Worm (Caenorhabditis elegans) whole organism, late embryonic: ENCODE measurements around the gene C28D4.10.

ENCODE experiments used
- K09A11.1 ChIP-seq: sonication (generic microtip); optimal IDR thresholded peaks from 2 replicates; lab custom pipeline; 2017; ENCODE audit warnings: antibody characterized with exemption, mild to moderate bottlenecking, missing genetic modification characterization, missing compliant biosample characterization; ENCODE audit not compliant: insufficient read depth
- T23F11.4 ChIP-seq: fragments of 200-800 bp; sonication (Bioruptor generic); optimal IDR thresholded peaks from 2 replicates; lab custom pipeline; 2018; ENCODE audit warnings: mild to moderate bottlenecking, missing genetic modification characterization, missing compliant biosample characterization
- ahr-1 ChIP-seq: sonication (generic microtip); optimal IDR thresholded peaks from 2 replicates; lab custom pipeline; 2016; ENCODE audit warnings: missing genetic modification characterization, missing compliant biosample characterization
- ama-1 ChIP-seq: fragments of 150-350 bp; optimal IDR thresholded peaks from 2 replicates; lab custom pipeline; 2014
- ceh-14 ChIP-seq: sonication (generic microtip); optimal IDR thresholded peaks from 2 replicates; lab custom pipeline; 2016; ENCODE audit warnings: missing genotype, missing genetic modification characterization, missing compliant biosample characterization
- ceh-19 ChIP-seq: fragments of 200-800 bp; sonication (Bioruptor generic); optimal IDR thresholded peaks from 2 replicates; lab custom pipeline; 2018; ENCODE audit warnings: mild to moderate bottlenecking, missing genetic modification characterization, missing compliant biosample characterization
- ceh-2 ChIP-seq: sonication (generic microtip); optimal IDR thresholded peaks from 2 replicates; lab custom pipeline; 2016; ENCODE audit warnings: missing genotype, missing genetic modification characterization, missing compliant biosample characterization
- ceh-24 ChIP-seq: sonication (generic microtip); optimal IDR thresholded peaks from 2 replicates; lab custom pipeline; 2016; ENCODE audit warnings: mild to moderate bottlenecking, missing genetic modification characterization, missing compliant biosample characterization
- ceh-31 ChIP-seq: sonication (generic microtip); optimal IDR thresholded peaks from 2 replicates; lab custom pipeline; 2016; ENCODE audit warnings: missing genetic modification characterization, missing compliant biosample characterization
- ceh-45 ChIP-seq: fragments of 200-800 bp; sonication (Bioruptor generic); IDR thresholded peaks from 2 replicates; pipeline ENCODE4 v1.3.6; 2022; ENCODE audit warnings: missing genetic modification reagents, missing genetic modification characterization, missing compliant biosample characterization
- ceh-6 ChIP-seq: fragments of 200-800 bp; sonication (Bioruptor generic); optimal IDR thresholded peaks from 2 replicates; lab custom pipeline; 2018; ENCODE audit warnings: mild to moderate bottlenecking, missing genetic modification characterization, missing compliant biosample characterization
- ceh-9 ChIP-seq: sonication (generic microtip); optimal IDR thresholded peaks from 2 replicates; lab custom pipeline; 2016; ENCODE audit warnings: mild to moderate bottlenecking, missing genetic modification characterization, inconsistent platforms, missing compliant biosample characterization
- che-1 ChIP-seq: sonication (generic microtip); optimal IDR thresholded peaks from 2 replicates; lab custom pipeline; 2016; ENCODE audit warnings: mild to moderate bottlenecking, missing genetic modification characterization, missing compliant biosample characterization
- elt-2 ChIP-seq: sonication (generic microtip); optimal IDR thresholded peaks from 2 replicates; lab custom pipeline; 2016; ENCODE audit warnings: missing genetic modification reagents, missing genetic modification characterization, missing compliant biosample characterization
- elt-4 ChIP-seq: sonication (generic microtip); optimal IDR thresholded peaks from 2 replicates; lab custom pipeline; 2016; ENCODE audit warnings: missing genetic modification characterization, missing compliant biosample characterization
- ets-4 ChIP-seq: sonication (generic microtip); optimal IDR thresholded peaks from 2 replicates; lab custom pipeline; 2016; ENCODE audit warnings: missing genetic modification characterization, missing compliant biosample characterization
- fkh-10 ChIP-seq: fragments of 150-350 bp; optimal IDR thresholded peaks from 2 replicates; lab custom pipeline; 2014; ENCODE audit warnings: missing biosample characterization, missing genetic modification reagents, missing genetic modification characterization
- fkh-6 ChIP-seq: sonication (generic microtip); optimal IDR thresholded peaks from 2 replicates; lab custom pipeline; 2016; ENCODE audit warnings: missing genetic modification characterization, missing compliant biosample characterization
- gmeb-2 ChIP-seq: sonication (generic microtip); optimal IDR thresholded peaks from 2 replicates; lab custom pipeline; 2016; ENCODE audit warnings: missing genetic modification characterization, inconsistent platforms, missing compliant biosample characterization
- hlh-15 ChIP-seq: sonication (generic microtip); optimal IDR thresholded peaks from 2 replicates; lab custom pipeline; 2016; ENCODE audit warnings: missing genetic modification characterization, missing compliant biosample characterization
- hlh-30 ChIP-seq: sonication (generic microtip); optimal IDR thresholded peaks from 2 replicates; lab custom pipeline; 2017; ENCODE audit warnings: antibody characterized with exemption, missing genetic modification characterization, missing compliant biosample characterization; ENCODE audit not compliant: insufficient read depth
- hlh-6 ChIP-seq: sonication (generic microtip); optimal IDR thresholded peaks from 2 replicates; lab custom pipeline; 2016; ENCODE audit warnings: missing genotype, missing genetic modification characterization, missing compliant biosample characterization
- lim-6 ChIP-seq: sonication (generic microtip); optimal IDR thresholded peaks from 2 replicates; lab custom pipeline; 2016; ENCODE audit warnings: missing genetic modification characterization, missing compliant biosample characterization
- madf-2 ChIP-seq: sonication (generic microtip); optimal IDR thresholded peaks from 2 replicates; lab custom pipeline; 2017; ENCODE audit warnings: missing genetic modification characterization, missing compliant biosample characterization
- mec-3 ChIP-seq: sonication (generic microtip); optimal IDR thresholded peaks from 2 replicates; lab custom pipeline; 2016; ENCODE audit warnings: borderline replicate concordance, missing genetic modification characterization, missing compliant biosample characterization
- nfya-1 ChIP-seq: sonication (generic microtip); optimal IDR thresholded peaks from 2 replicates; lab custom pipeline; 2017; ENCODE audit warnings: missing genetic modification characterization, mild to moderate bottlenecking, missing compliant biosample characterization, antibody characterized with exemption, moderate library complexity
- nhr-11 ChIP-seq: fragments of 150-350 bp; optimal IDR thresholded peaks from 2 replicates; lab custom pipeline; 2014; ENCODE audit warnings: missing biosample characterization, missing genetic modification characterization
- pat-9 ChIP-seq: fragments of 200-800 bp; sonication (Bioruptor generic); optimal IDR thresholded peaks from 2 replicates; lab custom pipeline; 2018; ENCODE audit warnings: mild to moderate bottlenecking, missing genetic modification characterization, moderate library complexity, missing compliant biosample characterization
- pha-2 ChIP-seq: sonication (generic microtip); optimal IDR thresholded peaks from 2 replicates; lab custom pipeline; 2017; ENCODE audit warnings: mild to moderate bottlenecking, missing genetic modification characterization, missing compliant biosample characterization
- pha-4 ChIP-seq: fragments of 150-350 bp; optimal IDR thresholded peaks from 2 replicates; lab custom pipeline; 2018; ENCODE audit warnings: missing biosample characterization, missing genetic modification reagents, missing genetic modification characterization
- pros-1 ChIP-seq: fragments of 150-350 bp; optimal IDR thresholded peaks from 2 replicates; lab custom pipeline; 2014; ENCODE audit warnings: missing biosample characterization, missing genetic modification reagents, missing genetic modification characterization
- sdc-2 ChIP-seq: sonication (generic microtip); optimal IDR thresholded peaks from 2 replicates; lab custom pipeline; 2016; ENCODE audit warnings: missing genotype, missing genetic modification characterization, missing compliant biosample characterization
- sox-2 ChIP-seq: fragments of 200-800 bp; sonication (Bioruptor generic); IDR thresholded peaks from 2 replicates; pipeline ENCODE4 v1.3.6; 2022; ENCODE audit warnings: missing genetic modification reagents, missing genetic modification characterization, missing compliant biosample characterization
- sox-4 ChIP-seq: sonication (generic microtip); optimal IDR thresholded peaks from 2 replicates; lab custom pipeline; 2017; ENCODE audit warnings: mild to moderate bottlenecking, missing genetic modification characterization, inconsistent platforms, missing compliant biosample characterization
- syd-9 ChIP-seq: sonication (generic microtip); optimal IDR thresholded peaks from 2 replicates; lab custom pipeline; 2016; ENCODE audit warnings: mild to moderate bottlenecking, missing genetic modification characterization, moderate library complexity, missing compliant biosample characterization
- zip-5 ChIP-seq: sonication (generic microtip); optimal IDR thresholded peaks from 2 replicates; lab custom pipeline; 2016; ENCODE audit warnings: missing genetic modification characterization, missing compliant biosample characterization

The C28D4.10 gene

ce11 chrIV:9727217-9727616 is 11.1 kb upstream of the C28D4.10 start:
- TF ChIP-seq syd-9 (tag; lab: Kevin White, UChicago), result no peak
- TF ChIP-seq ets-4, result no peak
- no peak for TF ChIP-seq sox-2 (GFP tag; lab: Robert Waterston, UW)
- TF ChIP-seq mec-3 (tag; lab: Kevin White, UChicago), result no peak
- no peak for TF ChIP-seq pat-9 (tag; lab: Kevin White, UChicago)
- TF ChIP-seq madf-2 (tag; lab: Kevin White, UChicago), result no peak
- TF ChIP-seq gmeb-2 (tag; lab: Kevin White, UChicago), result no peak
- TF ChIP-seq fkh-10 (GFP tag; lab: Kevin White, UChicago), result no peak
- TF ChIP-seq zip-5, result no peak
- TF ChIP-seq hlh-15, result no peak
- TF ChIP-seq hlh-6 (tag; lab: Kevin White, UChicago), result no peak
- TF ChIP-seq ceh-45 (GFP tag; lab: Robert Waterston, UW), result no peak
- TF ChIP-seq ceh-9 (tag; lab: Kevin White, UChicago), result no peak
- no peak for TF ChIP-seq ceh-14 (tag; lab: Kevin White, UChicago)
- TF ChIP-seq che-1 (tag; lab: Kevin White, UChicago), result no peak
- TF ChIP-seq, all 69 proteins: peak for 0

- no peak for TF ChIP-seq fkh-6 (tag; lab: Kevin White, UChicago)
- no peak for TF ChIP-seq ahr-1 (tag; lab: Kevin White, UChicago)
- TF ChIP-seq ceh-31, result no peak
- TF ChIP-seq ceh-2 (tag; lab: Kevin White, UChicago), result no peak
- TF ChIP-seq pha-4, result no peak
- no peak for TF ChIP-seq lim-6 (tag; lab: Kevin White, UChicago)
- TF ChIP-seq che-1 (tag; lab: Kevin White, UChicago), result no peak
- TF ChIP-seq hlh-30 (tag; lab: Kevin White, UChicago), result no peak
- TF ChIP-seq ceh-24 (tag; lab: Kevin White, UChicago), result no peak
- TF ChIP-seq ceh-6, result no peak
These were observed 9.9 kb upstream of the C28D4.10 start, which contains the start of gene nhr-100 for ce11 chrIV:9728376-9728775. TSS of gene nhr-100 (plus strand) at chrIV:9728676.

ce11 chrIV:9733904-9734303 is 4.4 kb upstream of the C28D4.10 start:
- TF ChIP-seq sox-2 (GFP tag; lab: Robert Waterston, UW) (no peak), ceh-19 (GFP tag; lab: Kevin White, UChicago) (no peak), pros-1 (tag; lab: Kevin White, UChicago) (no peak), ama-1 (lab: Kevin White, UChicago) (no peak), hlh-15 (no peak), sdc-2 (tag; lab: Kevin White, UChicago) (no peak), nhr-11 (tag; lab: Kevin White, UChicago) (no peak), pha-2 (no peak), nfya-1 (no peak), ceh-9 (tag; lab: Kevin White, UChicago) (no peak), sox-4 (tag; lab: Kevin White, UChicago) (no peak), ets-4 (no peak), gmeb-2 (tag; lab: Kevin White, UChicago) (no peak), elt-2 (tag; lab: Kevin White, UChicago) (no peak)

ce11 chrIV:9734861-9735260 is 3.4 kb upstream of the C28D4.10 start:
- TF ChIP-seq elt-4 (tag; lab: Kevin White, UChicago), result no peak
- no peak for TF ChIP-seq ceh-31

- TF ChIP-seq madf-2 (tag; lab: Kevin White, UChicago) (no peak), sox-2 (GFP tag; lab: Robert Waterston, UW) (no peak), ceh-6 (no peak), K09A11.1 (tag; lab: Kevin White, UChicago) (no peak), elt-2 (tag; lab: Kevin White, UChicago) (peak; percentile 64), T23F11.4 (GFP tag; lab: Kevin White, UChicago) (no peak)
These were observed 2.5 kb upstream of the C28D4.10 start for ce11 chrIV:9735750-9736149.
